Worm (Caenorhabditis elegans): Measurements from ENCODE around the gene ZK105.11.
A peak's percentile ranks its signal among the peaks of the same experiment; 100 is the strongest.

ZK105.11 gene

ce11 chrV:7741918-7742317 lies 33.5 kb upstream of the ZK105.11 start:
- no peak for TF ChIP-seq mxl-2 (GFP tag; conservative IDR thresholded peaks at IDR 0.05)
- no peak for TF ChIP-seq skn-1 (tag; optimal IDR thresholded peaks at IDR 0.05)

ce11 chrV:7739949-7740348 lies 31.5 kb upstream of the ZK105.11 start:
- TF ChIP-seq D1046.2 (GFP tag; IDR thresholded peaks at IDR 0.05), result no peak
- no peak for TF ChIP-seq nhr-76 (tag; optimal IDR thresholded peaks at IDR 0.05)
- no peak for TF ChIP-seq nhr-28 (tag; optimal IDR thresholded peaks at IDR 0.05)
- peak in 1 of 2 experiments; percentile 91 for TF ChIP-seq unc-62 (GFP tag; optimal IDR thresholded peaks at IDR 0.05 in 1 of 2)
- TF ChIP-seq unc-62 (tag; optimal IDR thresholded peaks at IDR 0.05), result no peak
- TF ChIP-seq ceh-32 (tag; optimal IDR thresholded peaks at IDR 0.05; ENCODE audit: poor library complexity), result no peak
- no peak for TF ChIP-seq zip-2 (tag; optimal IDR thresholded peaks at IDR 0.05)
- no peak for TF ChIP-seq nhr-11 (tag; optimal IDR thresholded peaks at IDR 0.05)
- no peak for TF ChIP-seq dpl-1 (GFP tag; optimal IDR thresholded peaks at IDR 0.05)
- no peak for TF ChIP-seq lin-38 (GFP tag; IDR thresholded peaks at IDR 0.05)
- peak; percentile 13 for TF ChIP-seq nhr-25 (tag; optimal IDR thresholded peaks at IDR 0.05; ENCODE audit: borderline replicate concordance, insufficient read depth)
- no peak for TF ChIP-seq spr-3 (GFP tag; optimal IDR thresholded peaks at IDR 0.05)
- TF ChIP-seq unc-130 (GFP tag; optimal IDR thresholded peaks at IDR 0.05), result no peak
- TF ChIP-seq lin-15B (tag; optimal IDR thresholded peaks at IDR 0.05), result no peak
- TF ChIP-seq ztf-11 (tag; optimal IDR thresholded peaks at IDR 0.05), result no peak
- TF ChIP-seq mes-2 (tag; optimal IDR thresholded peaks at IDR 0.05; ENCODE audit: poor library complexity, severe bottlenecking), result no peak

- TF ChIP-seq mdl-1 (tag; optimal IDR thresholded peaks at IDR 0.05) (no peak), aly-2 (tag; optimal IDR thresholded peaks at IDR 0.05) (no peak), ceh-62 (tag; optimal IDR thresholded peaks at IDR 0.05) (no peak), mxl-3 (GFP tag; optimal IDR thresholded peaks at IDR 0.05) (no peak), tra-1 (GFP tag; IDR thresholded peaks at IDR 0.05) (no peak), duxl-1 (tag; optimal IDR thresholded peaks at IDR 0.05; ENCODE audit: poor library complexity) (no peak), aha-1 (tag) (peak; percentile 80)
These were observed 29.3 kb upstream of the ZK105.11 start, which contains the start of gene srr-9 for ce11 chrV:7737710-7738109. TSS of gene srr-9 (plus strand) at chrV:7738010.

- TF ChIP-seq jun-1 (tag; optimal IDR thresholded peaks at IDR 0.05) (no peak), mep-1 (tag; optimal IDR thresholded peaks at IDR 0.05) (no peak), mes-2 (tag; optimal IDR thresholded peaks at IDR 0.05; ENCODE audit: poor library complexity, severe bottlenecking) (no peak), zag-1 (tag; optimal IDR thresholded peaks at IDR 0.05) (no peak), aha-1 (tag) (no peak), mxl-3 (GFP tag; optimal IDR thresholded peaks at IDR 0.05) (no peak), daf-19 (GFP tag; conservative IDR thresholded peaks at IDR 0.05) (no peak), pha-4 (GFP tag; IDR thresholded peaks at IDR 0.05) (no peak), pha-4 (tag; optimal IDR thresholded peaks at IDR 0.05) (no peak), ceh-44 (GFP tag; IDR thresholded peaks at IDR 0.05) (no peak), Y75B8A.6 (GFP tag; IDR thresholded peaks at IDR 0.05) (no peak), T20F7.1 (GFP tag; optimal IDR thresholded peaks at IDR 0.05) (no peak), lin-1 (GFP tag; IDR thresholded peaks at IDR 0.05) (no peak), D1046.2 (GFP tag; IDR thresholded peaks at IDR 0.05) (no peak), T26A8.4 (GFP tag; IDR thresholded peaks at IDR 0.05) (no peak)
These were observed 26.9 kb upstream of the ZK105.11 start, which contains the start of gene srr-10 for ce11 chrV:7735319-7735718. TSS of gene srr-10 (plus strand) at chrV:7735619.

ce11 chrV:7734909-7735308 lies 26.5 kb upstream of the ZK105.11 start, which contains the start of gene clic-1:
TSS of gene clic-1 (minus strand) at chrV:7734911.
- no peak for TF ChIP-seq ctbp-1 (GFP tag; IDR thresholded peaks at IDR 0.05)
- TF ChIP-seq nhr-77 (tag; optimal IDR thresholded peaks at IDR 0.05), result no peak
- TF ChIP-seq vab-7 (GFP tag; IDR thresholded peaks at IDR 0.05), result no peak
- no peak for TF ChIP-seq duxl-1 (tag; optimal IDR thresholded peaks at IDR 0.05; ENCODE audit: poor library complexity)
- no peak for TF ChIP-seq Y5F2A.4 (GFP tag; optimal IDR thresholded peaks at IDR 0.05)
- TF ChIP-seq mxl-3 (GFP tag; optimal IDR thresholded peaks at IDR 0.05), result peak; percentile 48
- TF ChIP-seq nhr-11 (tag; optimal IDR thresholded peaks at IDR 0.05), result no peak
- peak; percentile 29 for TF ChIP-seq dve-1 (tag; optimal IDR thresholded peaks at IDR 0.05; ENCODE audit: insufficient read depth)
- TF ChIP-seq daf-8 (GFP tag; IDR thresholded peaks at IDR 0.05), result no peak
- TF ChIP-seq ceh-32 (tag; optimal IDR thresholded peaks at IDR 0.05; ENCODE audit: poor library complexity), result no peak
- TF ChIP-seq nhr-41 (GFP tag; IDR thresholded peaks at IDR 0.05), result no peak
- TF ChIP-seq mdl-1 (tag; optimal IDR thresholded peaks at IDR 0.05), result peak in 1 of 2 experiments; percentile 37
- no peak for TF ChIP-seq nhr-25 (tag; optimal IDR thresholded peaks at IDR 0.05; ENCODE audit: borderline replicate concordance, insufficient read depth)
- peak in 1 of 2 experiments; percentile 70 for TF ChIP-seq lsy-2 (tag; optimal IDR thresholded peaks at IDR 0.05)
- peak; percentile 56 for TF ChIP-seq mes-2 (tag; optimal IDR thresholded peaks at IDR 0.05; ENCODE audit: poor library complexity, severe bottlenecking)
- no peak for TF ChIP-seq snpc-4 (tag; optimal IDR thresholded peaks at IDR 0.05)
